Worm (Caenorhabditis elegans): ENCODE results near the gene T26C5.3.

T26C5.3 gene

DNA sequence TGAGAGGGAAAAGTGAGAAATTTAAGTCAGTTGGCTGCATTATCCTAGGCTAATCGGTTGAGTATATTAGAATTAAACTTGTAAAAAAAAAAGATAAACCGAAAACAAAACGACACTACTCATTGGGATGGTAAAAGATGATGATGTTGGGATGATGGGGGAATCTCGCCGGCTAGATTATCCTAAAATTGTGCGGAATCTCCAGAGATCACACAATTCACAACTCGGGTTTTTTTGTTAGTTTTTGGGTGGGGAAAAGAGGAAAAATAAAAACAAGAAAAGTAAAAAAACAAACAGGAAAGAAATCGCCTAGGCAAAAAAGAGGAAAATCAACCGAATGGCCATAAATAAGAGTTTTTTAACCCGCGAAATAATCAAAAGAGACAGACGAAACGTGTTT is 38.8 kb downstream of the T26C5.3 start:
- TF ChIP-seq lsy-2 (tag; optimal IDR thresholded peaks at IDR 0.05) (no peak), cnd-1 (tag; optimal IDR thresholded peaks at IDR 0.05) (no peak)

DNA sequence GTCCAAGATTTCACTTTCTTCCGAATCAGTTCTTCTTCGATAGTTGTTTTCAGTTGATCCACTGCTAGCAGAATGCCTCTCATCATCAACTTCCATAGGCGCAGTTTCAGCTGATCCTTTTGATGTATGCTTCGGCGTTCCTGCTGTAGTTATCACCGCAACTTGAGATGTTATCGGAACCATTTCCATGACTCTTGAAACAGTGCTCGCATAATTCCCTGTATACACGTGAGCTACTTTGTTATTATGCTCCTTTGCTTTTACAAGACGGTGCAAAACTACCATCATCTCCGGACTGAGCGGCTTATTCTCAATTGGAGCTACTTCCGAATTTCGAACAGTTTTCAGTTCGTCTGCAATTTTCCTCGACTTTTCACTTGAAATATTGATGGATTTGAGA is 40.8 kb downstream of the T26C5.3 start:
- no peak for TF ChIP-seq lin-13 (tag; optimal IDR thresholded peaks at IDR 0.05)
- no peak for TF ChIP-seq mep-1 (tag; optimal IDR thresholded peaks at IDR 0.05)
- TF ChIP-seq drap-1 (GFP tag; optimal IDR thresholded peaks at IDR 0.05), result no peak
- no peak for TF ChIP-seq snpc-4 (tag; optimal IDR thresholded peaks at IDR 0.05)
- TF ChIP-seq unc-62 (GFP tag; optimal IDR thresholded peaks at IDR 0.05), result no peak
- no peak for TF ChIP-seq ham-2 (GFP tag; optimal IDR thresholded peaks at IDR 0.05)
- TF ChIP-seq ceh-83 (GFP tag; optimal IDR thresholded peaks at IDR 0.05), result no peak
- TF ChIP-seq mab-5 (tag; optimal IDR thresholded peaks at IDR 0.05), result no peak
- no peak for TF ChIP-seq sem-2 (GFP tag; optimal IDR thresholded peaks at IDR 0.05)
- TF ChIP-seq pha-4 (tag; optimal IDR thresholded peaks at IDR 0.05), result no peak
- no peak for TF ChIP-seq tbx-8 (GFP tag; optimal IDR thresholded peaks at IDR 0.05)
- TF ChIP-seq cnd-1 (tag; optimal IDR thresholded peaks at IDR 0.05), result no peak
- TF ChIP-seq nhr-28 (tag; optimal IDR thresholded peaks at IDR 0.05), result no peak
- no peak for TF ChIP-seq zip-8 (tag; optimal IDR thresholded peaks at IDR 0.05)
- no peak for TF ChIP-seq ceh-39 (tag; optimal IDR thresholded peaks at IDR 0.05)

DNA sequence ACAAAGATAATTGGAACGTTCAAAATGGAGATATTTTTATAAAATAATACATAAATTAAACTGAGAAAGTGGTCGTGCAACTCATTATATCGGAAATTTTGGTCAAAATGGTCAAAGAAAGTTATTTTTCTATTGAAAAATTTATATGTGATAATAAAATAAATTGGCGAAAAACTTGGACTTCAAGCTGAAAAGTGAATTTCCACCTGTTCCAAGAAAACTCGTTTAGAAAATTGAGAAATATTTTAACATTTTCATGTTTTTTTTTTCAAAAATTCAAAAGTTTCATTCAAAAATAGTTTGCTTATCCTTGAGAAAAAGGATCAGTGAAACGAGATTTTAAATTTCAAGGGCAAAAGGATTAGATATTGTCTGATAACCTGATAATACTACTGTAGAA is 42.6 kb downstream of the T26C5.3 start:
- TF ChIP-seq zip-8 (tag; optimal IDR thresholded peaks at IDR 0.05), result no peak
- TF ChIP-seq hlh-1 (tag; optimal IDR thresholded peaks at IDR 0.05), result no peak
- TF ChIP-seq elt-3 (tag; optimal IDR thresholded peaks at IDR 0.05), result no peak
- TF ChIP-seq bed-3 (GFP tag; optimal IDR thresholded peaks at IDR 0.05), result no peak
- no peak for TF ChIP-seq lin-32 (GFP tag; optimal IDR thresholded peaks at IDR 0.05)
- no peak for TF ChIP-seq tbx-8 (GFP tag; optimal IDR thresholded peaks at IDR 0.05)
- TF ChIP-seq ceh-39 (tag; optimal IDR thresholded peaks at IDR 0.05), result no peak
- no peak for TF ChIP-seq lsy-2 (tag; optimal IDR thresholded peaks at IDR 0.05)
- TF ChIP-seq sptf-1 (tag; optimal IDR thresholded peaks at IDR 0.05), result no peak
- TF ChIP-seq ceh-83 (GFP tag; optimal IDR thresholded peaks at IDR 0.05), result no peak
- TF ChIP-seq M03D4.4 (tag; optimal IDR thresholded peaks at IDR 0.05), result no peak
- no peak for TF ChIP-seq lin-13 (tag; optimal IDR thresholded peaks at IDR 0.05)
- no peak for TF ChIP-seq unc-39 (tag; optimal IDR thresholded peaks at IDR 0.05)
- no peak for TF ChIP-seq nhr-28 (tag; optimal IDR thresholded peaks at IDR 0.05)
- TF ChIP-seq drap-1 (GFP tag; optimal IDR thresholded peaks at IDR 0.05), result no peak
- no peak for TF ChIP-seq ces-1 (GFP tag; optimal IDR thresholded peaks at IDR 0.05)
- no peak for TF ChIP-seq unc-120 (tag; optimal IDR thresholded peaks at IDR 0.05; ENCODE audit: poor library complexity, severe bottlenecking)

DNA sequence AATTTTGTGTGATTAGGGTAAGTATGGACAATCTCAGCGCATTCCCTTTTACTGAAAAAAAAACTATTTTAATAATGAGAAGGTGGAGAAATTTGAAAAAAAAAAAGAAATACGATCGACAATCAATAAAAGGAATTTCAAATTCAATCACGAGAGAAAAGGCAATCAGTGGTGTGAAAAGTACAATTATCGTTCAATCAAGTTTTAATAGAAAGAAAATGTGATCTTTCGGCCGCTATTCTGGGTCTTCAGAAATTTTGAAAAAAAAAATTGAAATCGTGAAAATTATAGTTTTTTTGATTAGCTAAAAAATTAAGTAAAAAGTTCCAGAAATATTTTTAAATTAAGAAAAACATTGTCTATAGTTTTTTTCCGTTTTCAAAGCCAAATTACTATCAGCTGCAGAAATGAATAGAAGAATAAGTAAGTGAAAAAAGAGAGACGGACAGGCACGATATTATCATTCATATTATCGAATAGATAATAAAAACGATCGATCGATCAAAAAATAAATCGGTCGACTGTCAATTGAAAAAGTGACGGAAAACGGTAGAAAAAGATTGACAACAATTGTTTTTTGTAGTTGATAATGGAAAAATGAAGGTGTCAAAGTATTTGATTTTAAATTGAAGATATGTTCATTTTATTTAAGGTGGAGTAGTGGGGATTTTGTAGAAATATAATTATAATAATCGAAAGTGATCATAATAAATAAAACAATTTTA is 43.8 kb downstream of the T26C5.3 start, which contains the start of gene gldi-3:
Gene gldi-3, minus strand, starts transcription at position 51 of the 725 bp plus-strand sequence.
- TF ChIP-seq unc-120 (tag; optimal IDR thresholded peaks at IDR 0.05; ENCODE audit: poor library complexity, severe bottlenecking), result no peak
- no peak for TF ChIP-seq unc-39 (tag; optimal IDR thresholded peaks at IDR 0.05)
- TF ChIP-seq bed-3 (GFP tag; optimal IDR thresholded peaks at IDR 0.05), result no peak
- no peak for TF ChIP-seq flh-1 (GFP tag; optimal IDR thresholded peaks at IDR 0.05)
- TF ChIP-seq ceh-43 (GFP tag; optimal IDR thresholded peaks at IDR 0.05), result no peak
- TF ChIP-seq blmp-1 (tag; optimal IDR thresholded peaks at IDR 0.05), result no peak
- no peak for TF ChIP-seq ztf-11 (tag; optimal IDR thresholded peaks at IDR 0.05)
- no peak for TF ChIP-seq ham-2 (GFP tag; optimal IDR thresholded peaks at IDR 0.05)
- TF ChIP-seq zip-8 (tag; optimal IDR thresholded peaks at IDR 0.05), result no peak
- no peak for TF ChIP-seq elt-1 (tag; optimal IDR thresholded peaks at IDR 0.05; ENCODE audit: borderline replicate concordance, insufficient read depth)

DNA sequence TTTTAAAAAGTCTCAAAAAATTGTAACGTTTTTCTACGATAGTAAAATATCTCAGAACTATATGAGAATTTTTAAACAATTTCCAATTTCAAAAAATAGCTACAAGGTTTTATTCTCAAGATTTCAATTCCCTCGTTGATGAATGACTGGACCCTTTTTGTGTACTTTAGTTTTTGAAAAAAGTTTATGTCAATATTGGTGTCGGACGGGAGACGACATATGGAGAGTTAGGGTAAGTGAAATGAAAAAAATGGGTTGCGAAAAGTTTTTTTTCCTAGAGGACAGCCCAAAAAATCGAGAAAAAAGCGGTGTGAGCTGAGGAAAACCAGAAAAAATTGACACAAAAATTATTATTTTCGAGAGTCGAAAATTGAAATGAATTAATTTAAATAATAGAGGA is 44.5 kb downstream of the T26C5.3 start:
- TF ChIP-seq ceh-43 (GFP tag; optimal IDR thresholded peaks at IDR 0.05) (no peak), nhr-28 (tag; optimal IDR thresholded peaks at IDR 0.05) (no peak), bed-3 (GFP tag; optimal IDR thresholded peaks at IDR 0.05) (no peak), nhr-12 (tag; optimal IDR thresholded peaks at IDR 0.05) (no peak), flh-1 (GFP tag; optimal IDR thresholded peaks at IDR 0.05) (no peak), mep-1 (tag; optimal IDR thresholded peaks at IDR 0.05) (no peak), pha-4 (tag; optimal IDR thresholded peaks at IDR 0.05) (no peak), unc-120 (tag; optimal IDR thresholded peaks at IDR 0.05; ENCODE audit: poor library complexity, severe bottlenecking) (no peak)
